Worm (Caenorhabditis elegans): ENCODE measurements around the gene fbxa-104.

Gene fbxa-104

DNA sequence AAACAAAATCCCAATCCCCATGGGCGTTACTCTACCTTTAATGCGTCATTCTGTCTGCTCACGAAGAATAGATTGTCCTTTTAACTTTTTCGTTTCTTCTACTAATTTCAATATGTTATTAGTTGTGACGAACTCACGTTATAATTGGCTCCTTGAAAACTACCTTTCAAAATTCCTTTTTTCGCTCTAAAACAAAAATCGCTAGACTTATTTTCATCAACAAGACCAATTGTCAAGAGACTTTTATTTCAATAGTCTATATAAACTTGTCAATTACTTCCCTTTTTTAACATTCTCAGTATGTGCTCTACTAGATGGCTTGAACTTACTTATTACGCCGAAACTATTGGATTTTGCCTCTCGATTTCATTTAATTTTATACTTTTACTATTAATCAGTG, 38.8 kb downstream of the fbxa-104 start, which contains the start of gene str-102:
TSS of gene str-102 (plus strand) at position 301 of the 400 bp plus-strand sequence.
- TF ChIP-seq aly-1 (tag; optimal IDR thresholded peaks at IDR 0.05) = no peak
- TF ChIP-seq tbx-37 (GFP tag; conservative IDR thresholded peaks at IDR 0.05) = no peak
- TF ChIP-seq scrt-1 (GFP tag; IDR thresholded peaks at IDR 0.05) = no peak
- TF ChIP-seq hmg-4 (GFP tag; optimal IDR thresholded peaks at IDR 0.05) = no peak
- no peak for TF ChIP-seq ama-1 (optimal IDR thresholded peaks at IDR 0.05)
- no peak for TF ChIP-seq ceh-13 (GFP tag; optimal IDR thresholded peaks at IDR 0.05)
- no peak for TF ChIP-seq hnd-1 (tag; optimal IDR thresholded peaks at IDR 0.05)
- no peak for TF ChIP-seq sea-1 (GFP tag; conservative IDR thresholded peaks at IDR 0.05)
- no peak for TF ChIP-seq ets-7 (tag; optimal IDR thresholded peaks at IDR 0.05)

ce11 chrV:15383739-15384138, 39.7 kb downstream of the fbxa-104 start, which contains the start of gene str-88:
Gene str-88, minus strand, starts transcription at chrV:15383839.
- TF ChIP-seq flt-1 (GFP tag; IDR thresholded peaks at IDR 0.05) (no peak), tbx-11 (GFP tag; IDR thresholded peaks at IDR 0.05) (no peak), sea-1 (GFP tag; conservative IDR thresholded peaks at IDR 0.05) (no peak), hmbx-1 (tag; optimal IDR thresholded peaks at IDR 0.05) (no peak)

DNA sequence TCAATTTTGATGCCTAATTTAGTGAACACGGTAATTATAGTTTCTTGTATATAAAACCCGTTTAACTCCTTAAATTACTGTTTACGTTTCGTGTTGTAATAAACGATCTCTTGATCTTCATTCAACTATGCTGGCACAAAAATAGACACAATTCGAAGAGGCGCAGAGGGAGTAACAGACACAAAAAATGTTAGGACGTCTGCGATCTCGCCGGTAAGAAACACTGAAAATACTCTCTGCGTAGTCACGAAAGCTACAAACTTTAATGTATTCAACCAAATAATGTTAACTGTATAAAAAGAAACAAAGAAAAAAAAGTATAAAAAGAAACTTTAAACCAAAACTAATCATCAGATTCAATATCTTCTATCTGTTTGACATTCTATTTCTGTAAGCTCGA, 42.6 kb downstream of the fbxa-104 start, which contains the start of gene dhs-23:
TSS of gene dhs-23 (plus strand) at position 363 of the 400 bp plus-strand sequence.
- no peak for TF ChIP-seq tbx-11 (GFP tag; IDR thresholded peaks at IDR 0.05)

ce11 chrV:15379817-15380216, 43.7 kb downstream of the fbxa-104 start, which contains the start of gene srh-251:
Gene srh-251, minus strand, starts transcription at chrV:15379917.
- TF ChIP-seq tbx-11 (GFP tag; IDR thresholded peaks at IDR 0.05) = no peak
- TF ChIP-seq aly-1 (tag; optimal IDR thresholded peaks at IDR 0.05) = no peak
- TF ChIP-seq hmbx-1 (tag; optimal IDR thresholded peaks at IDR 0.05) = no peak
- TF ChIP-seq ceh-13 (GFP tag; optimal IDR thresholded peaks at IDR 0.05) = no peak
- no peak for TF ChIP-seq hnd-1 (tag; optimal IDR thresholded peaks at IDR 0.05)
- TF ChIP-seq ceh-36 (tag; optimal IDR thresholded peaks at IDR 0.05) = no peak
- no peak for TF ChIP-seq F13C5.2 (tag; optimal IDR thresholded peaks at IDR 0.05)
- no peak for TF ChIP-seq ama-1 (optimal IDR thresholded peaks at IDR 0.05)
- no peak for TF ChIP-seq tbx-37 (GFP tag; conservative IDR thresholded peaks at IDR 0.05)
- no peak for TF ChIP-seq flt-1 (GFP tag; IDR thresholded peaks at IDR 0.05)
- no peak for TF ChIP-seq tra-4 (tag; optimal IDR thresholded peaks at IDR 0.05)

- no peak for TF ChIP-seq ceh-36 (tag; optimal IDR thresholded peaks at IDR 0.05)
- no peak for TF ChIP-seq ama-1 (optimal IDR thresholded peaks at IDR 0.05)
Observed at ce11 chrV:15377903-15378302, 45.6 kb downstream of the fbxa-104 start, which contains the start of gene srh-122. Gene srh-122, minus strand, starts transcription at chrV:15378003.

ce11 chrV:15376223-15376622, 47.3 kb downstream of the fbxa-104 start, which contains the start of gene srh-52:
Gene srh-52, minus strand, starts transcription at chrV:15376323.
- TF ChIP-seq hmbx-1 (tag; optimal IDR thresholded peaks at IDR 0.05) (no peak), hmg-4 (GFP tag; optimal IDR thresholded peaks at IDR 0.05) (no peak), tbx-37 (GFP tag; conservative IDR thresholded peaks at IDR 0.05) (no peak), aly-1 (tag; optimal IDR thresholded peaks at IDR 0.05) (no peak), B0310.2 (tag; optimal IDR thresholded peaks at IDR 0.05) (no peak), scrt-1 (GFP tag; IDR thresholded peaks at IDR 0.05) (no peak), sea-1 (GFP tag; conservative IDR thresholded peaks at IDR 0.05) (no peak), ets-7 (tag; optimal IDR thresholded peaks at IDR 0.05) (no peak), flt-1 (GFP tag; IDR thresholded peaks at IDR 0.05) (no peak), tbx-11 (GFP tag; IDR thresholded peaks at IDR 0.05) (no peak)

All from whole organism, early embryonic.